Worm (Caenorhabditis elegans): Measurements from ENCODE around the gene vps-41.

DNA sequence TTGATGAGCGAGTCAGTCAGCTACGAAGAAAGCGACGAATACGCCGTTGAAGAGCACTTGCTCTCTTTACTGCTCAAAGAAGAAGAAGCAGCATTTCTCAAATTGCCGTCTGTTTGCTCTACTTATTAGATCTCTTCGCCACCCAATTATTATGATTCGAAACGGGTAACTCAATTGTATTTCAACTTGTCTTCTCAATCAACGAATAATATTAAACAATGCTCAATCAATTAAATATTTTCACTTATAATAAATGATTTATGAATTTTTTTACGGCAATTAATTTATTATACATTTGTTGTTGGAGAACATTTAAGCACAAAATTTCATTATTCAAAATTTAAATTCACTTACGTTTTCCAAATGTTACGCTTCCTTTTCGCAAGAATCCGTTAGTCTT, 5.4 kb upstream of the vps-41 start:
- TF ChIP-seq swsn-7 (tag; optimal IDR thresholded peaks at IDR 0.05), result no peak
- TF ChIP-seq lsy-2 (tag; optimal IDR thresholded peaks at IDR 0.05), result no peak
- TF ChIP-seq ztf-11 (tag; optimal IDR thresholded peaks at IDR 0.05), result no peak
- TF ChIP-seq Y116A8C.19 (tag; optimal IDR thresholded peaks at IDR 0.05; ENCODE audit: borderline replicate concordance), result no peak
- no peak for TF ChIP-seq aly-2 (tag; optimal IDR thresholded peaks at IDR 0.05)
- TF ChIP-seq nhr-237 (tag; optimal IDR thresholded peaks at IDR 0.05), result no peak
